Fruit fly (Drosophila melanogaster) whole organism, embryonic: Measurements from ENCODE around the gene CG6006.
A peak's percentile ranks its signal among the peaks of the same experiment; 100 is the strongest.

Experiments used
- Ada2b ChIP-seq: fragments of 200-800 bp; sonication (Bioruptor generic); IDR thresholded peaks from 2 replicates; pipeline ENCODE4 v1.3.6; 2022; ENCODE audit warnings: missing biosample characterization, missing genetic modification characterization
- Adf1 ChIP-seq: fragments of 200-800 bp; sonication (Bioruptor generic); IDR thresholded peaks from 2 replicates; pipeline ENCODE4 v1.3.6; 2022; ENCODE audit warnings: missing biosample characterization, missing genetic modification characterization
- Bgb ChIP-seq: fragments of 200-800 bp; sonication (Bioruptor generic); IDR thresholded peaks from 2 replicates; pipeline ENCODE4 v1.3.6; 2022; ENCODE audit warnings: missing biosample characterization, missing genetic modification characterization; ENCODE audit not compliant: partially characterized antibody
- CG12236 ChIP-seq: fragments of 200-800 bp; sonication (Bioruptor generic); optimal IDR thresholded peaks from 2 replicates; lab custom pipeline; 2016; ENCODE audit warnings: missing biosample characterization, missing genetic modification characterization
- CG13287 ChIP-seq: fragments of 200-800 bp; sonication (Bioruptor generic); IDR thresholded peaks from 2 replicates; pipeline ENCODE4 v1.3.6; 2022; ENCODE audit warnings: missing biosample characterization, missing genetic modification characterization; ENCODE audit not compliant: partially characterized antibody
- CG14667 ChIP-seq: fragments of 200-800 bp; sonication (Bioruptor generic); IDR thresholded peaks from 2 replicates; pipeline ENCODE4 v1.3.6; 2022; ENCODE audit warnings: missing biosample characterization, missing genetic modification characterization
- CG16779 ChIP-seq: fragments of 200-800 bp; sonication (Bioruptor generic); IDR thresholded peaks from 2 replicates; pipeline ENCODE4 v1.3.6; 2022; ENCODE audit warnings: missing biosample characterization, missing genetic modification characterization
- CG17186 ChIP-seq: fragments of 200-800 bp; sonication (Bioruptor generic); optimal IDR thresholded peaks from 3 replicates; lab custom pipeline; 2017; ENCODE audit warnings: missing biosample characterization, missing genetic modification reagents, missing genetic modification characterization
- CG2678 ChIP-seq: fragments of 200-800 bp; sonication (Bioruptor generic); optimal IDR thresholded peaks from 3 replicates; lab custom pipeline; 2019; ENCODE audit warnings: missing biosample characterization, mild to moderate bottlenecking, missing genetic modification characterization, moderate library complexity
- CG31441 ChIP-seq: fragments of 200-800 bp; sonication (Bioruptor generic); IDR thresholded peaks from 2 replicates; pipeline ENCODE4 v1.3.6; 2022; ENCODE audit warnings: missing biosample characterization, missing genetic modification characterization
- CG32532 ChIP-seq: fragments of 200-800 bp; sonication (Bioruptor generic); IDR thresholded peaks from 2 replicates; pipeline ENCODE4 v1.3.6; 2022; ENCODE audit warnings: missing biosample characterization, missing genetic modification characterization
- CG3407 ChIP-seq: fragments of 200-800 bp; sonication (Bioruptor generic); optimal IDR thresholded peaks from 2 replicates; lab custom pipeline; 2018; ENCODE audit warnings: missing biosample characterization, mild to moderate bottlenecking, missing genetic modification characterization
- CG34376 ChIP-seq: fragments of 200-800 bp; sonication (Bioruptor generic); optimal IDR thresholded peaks from 2 replicates; lab custom pipeline; 2018; ENCODE audit warnings: missing biosample characterization, mild to moderate bottlenecking, missing genetic modification characterization
- CG5180 ChIP-seq: fragments of 200-800 bp; sonication (Bioruptor generic); optimal IDR thresholded peaks from 3 replicates; lab custom pipeline; 2017; ENCODE audit warnings: missing biosample characterization, missing genetic modification characterization, mild to moderate bottlenecking, moderate library complexity, missing genetic modification reagents
- CG8388 ChIP-seq: fragments of 200-800 bp; sonication (Bioruptor generic); optimal IDR thresholded peaks from 2 replicates; lab custom pipeline; 2019; ENCODE audit warnings: missing biosample characterization, mild to moderate bottlenecking, missing genetic modification characterization, moderate library complexity
- CG8478 ChIP-seq: fragments of >200 bp; optimal IDR thresholded peaks from 2 replicates; lab custom pipeline; 2018
- CG9817 ChIP-seq: fragments of 200-800 bp; sonication (Bioruptor generic); optimal IDR thresholded peaks from 2 replicates; lab custom pipeline; 2018; ENCODE audit warnings: missing biosample characterization, mild to moderate bottlenecking, missing genetic modification characterization, moderate library complexity
- Dll ChIP-seq: fragments of 200-800 bp; sonication (Bioruptor generic); IDR thresholded peaks from 4 replicates; pipeline ENCODE4 v1.3.6; 2022; ENCODE audit warnings: missing biosample characterization, missing genetic modification characterization; ENCODE audit not compliant: partially characterized antibody
- Eip74EF ChIP-seq, 2 experiments: fragments of 200-800 bp in 1 of 2; fragments of >200 bp in 1 of 2; sonication (Bioruptor generic) in 1 of 2; optimal IDR thresholded peaks; 2 replicates each; lab custom pipeline; 2017 to 2019; ENCODE audit warnings: missing biosample characterization in 2 of 2, missing genetic modification characterization in 2 of 2, mild to moderate bottlenecking in 1 of 2, moderate library complexity in 1 of 2
- Gsc ChIP-seq: fragments of 200-800 bp; sonication (Bioruptor generic); IDR thresholded peaks from 2 replicates; pipeline ENCODE4 v1.3.6; 2022; ENCODE audit warnings: missing biosample characterization, missing genetic modification characterization
- MBD-R2 ChIP-seq: fragments of 200-800 bp; sonication (Bioruptor generic); IDR thresholded peaks from 2 replicates; pipeline ENCODE4 v1.3.6; 2022; ENCODE audit warnings: missing biosample characterization, missing genetic modification characterization
- Mad ChIP-seq: fragments of 200-800 bp; sonication (Bioruptor generic); optimal IDR thresholded peaks from 2 replicates; lab custom pipeline; 2016; ENCODE audit warnings: missing biosample characterization, missing genetic modification characterization
- chm ChIP-seq: fragments of 200-800 bp; sonication (Bioruptor generic); IDR thresholded peaks from 2 replicates; pipeline ENCODE4 v1.3.6; 2022; ENCODE audit warnings: missing biosample characterization, missing genetic modification characterization
- corto ChIP-seq: fragments of 200-800 bp; sonication (Bioruptor generic); optimal IDR thresholded peaks from 2 replicates; lab custom pipeline; 2016; ENCODE audit warnings: missing biosample characterization, mild to moderate bottlenecking, missing genetic modification characterization, moderate library complexity
- disco-r ChIP-seq: fragments of 200-800 bp; sonication (Bioruptor generic); optimal IDR thresholded peaks from 2 replicates; lab custom pipeline; 2016; ENCODE audit warnings: missing biosample characterization, missing genetic modification characterization
- gce ChIP-seq: fragments of 200-800 bp; sonication (Bioruptor generic); IDR thresholded peaks from 3 replicates; pipeline ENCODE4 v1.3.6; 2022; ENCODE audit warnings: missing biosample characterization, missing genetic modification characterization
- hbn ChIP-seq: fragments of 200-800 bp; sonication (Bioruptor generic); IDR thresholded peaks from 2 replicates; pipeline ENCODE4 v1.3.6; 2022; ENCODE audit warnings: missing biosample characterization, missing genetic modification characterization; ENCODE audit not compliant: partially characterized antibody
- hkb ChIP-seq, 2 experiments: fragments of 200-800 bp in 1 of 2; fragments of >200 bp in 1 of 2; sonication (Bioruptor generic) in 1 of 2; IDR thresholded peaks in 1 of 2; optimal IDR thresholded peaks in 1 of 2; 2 replicates each; pipeline versions ENCODE4 v1.3.6 to Lab custom; 2017 to 2022; ENCODE audit warnings: missing biosample characterization in 1 of 2, missing genetic modification characterization in 1 of 2
- jigr1 ChIP-seq: fragments of 200-800 bp; sonication (Bioruptor generic); IDR thresholded peaks from 3 replicates; pipeline ENCODE4 v1.3.6; 2022; ENCODE audit warnings: missing biosample characterization, missing genetic modification characterization
- nom ChIP-seq: fragments of 200-800 bp; sonication (Bioruptor generic); optimal IDR thresholded peaks from 2 replicates; lab custom pipeline; 2017; ENCODE audit warnings: missing biosample characterization, missing genetic modification characterization, mild to moderate bottlenecking, moderate library complexity, missing genetic modification reagents
- psq ChIP-seq: fragments of 200-800 bp; sonication (Bioruptor generic); optimal IDR thresholded peaks from 2 replicates; lab custom pipeline; 2017; ENCODE audit warnings: missing biosample characterization, missing genetic modification characterization
- rib ChIP-seq: fragments of 200-800 bp; sonication (Bioruptor generic); IDR thresholded peaks from 2 replicates; pipeline ENCODE4 v1.3.6; 2022; ENCODE audit warnings: missing biosample characterization, missing genetic modification characterization
- tna ChIP-seq: fragments of 200-800 bp; sonication (Bioruptor generic); IDR thresholded peaks from 2 replicates; pipeline ENCODE4 v1.3.6; 2022; ENCODE audit warnings: missing biosample characterization, missing genetic modification characterization; ENCODE audit not compliant: partially characterized antibody
- trem ChIP-seq: fragments of 200-800 bp; optimal IDR thresholded peaks from 3 replicates; lab custom pipeline; 2019; ENCODE audit warnings: missing biosample characterization, mild to moderate bottlenecking, missing genetic modification characterization, moderate library complexity
- ttk ChIP-seq: fragments of 200-800 bp; sonication (Bioruptor generic); IDR thresholded peaks from 2 replicates; pipeline ENCODE4 v2.1.2; 2022; ENCODE audit warnings: missing biosample characterization, missing genetic modification characterization
- twi ChIP-seq: fragments of 200-800 bp; optimal IDR thresholded peaks from 2 replicates; lab custom pipeline; 2019; ENCODE audit warnings: missing biosample characterization, mild to moderate bottlenecking, missing genetic modification characterization, moderate library complexity
- tx ChIP-seq: fragments of 200-800 bp; sonication (Bioruptor generic); optimal IDR thresholded peaks from 2 replicates; lab custom pipeline; 2016; ENCODE audit warnings: missing biosample characterization, missing genetic modification characterization

The CG6006 gene

DNA sequence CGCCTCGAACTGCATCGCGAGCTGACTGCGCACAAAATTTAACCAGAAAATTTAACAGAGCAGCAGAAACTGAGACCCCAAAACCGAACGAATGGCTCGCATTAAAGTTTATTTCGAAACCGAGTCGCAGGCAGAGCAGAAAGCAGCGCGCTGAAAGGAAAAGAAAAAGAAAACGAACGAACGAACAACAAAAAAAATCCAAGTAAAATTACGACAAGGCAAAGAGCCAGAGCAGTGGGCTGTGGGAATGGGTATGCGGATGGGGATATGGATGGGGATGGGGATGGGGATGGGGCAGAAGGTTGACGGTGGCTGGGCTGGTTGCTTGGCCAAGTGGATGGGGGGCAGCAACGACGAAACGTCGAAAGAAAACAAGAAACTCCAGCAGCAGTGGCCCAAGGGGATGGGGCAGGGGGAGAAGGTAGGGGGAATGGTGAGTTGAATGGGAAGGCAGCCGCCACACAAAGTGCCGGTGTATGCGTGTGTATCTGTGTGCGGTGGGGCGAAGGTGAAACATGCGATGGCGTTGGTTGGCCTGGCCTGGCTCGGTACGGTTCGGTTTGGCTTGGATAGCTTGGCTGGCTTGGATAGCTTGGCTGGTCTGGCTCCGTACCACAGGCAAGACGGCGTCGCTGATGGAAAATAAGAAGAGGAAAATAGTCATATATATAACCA lies 53.5 kb downstream of the CG6006 start (continued):
- TF ChIP-seq CG12236 (GFP tag; lab: Kevin White, UChicago) (no peak), Ada2b (GFP tag; lab: Robert Waterston, UW) (no peak; the same call in 1 of the 2 replicates), disco-r (GFP tag; lab: Kevin White, UChicago) (no peak), jigr1 (GFP tag; lab: Robert Waterston, UW) (no peak), chm (GFP tag; lab: Robert Waterston, UW) (peak; percentile 57), twi (tag; lab: Kevin White, UChicago) (no peak), Bgb (GFP tag; lab: Robert Waterston, UW) (peak; percentile 25; the same call in 1 of the 2 replicates), Gsc (no peak), CG16779 (GFP tag; lab: Robert Waterston, UW) (peak; percentile 67; the same call in 1 of the 2 replicates), tna (GFP tag; lab: Robert Waterston, UW) (peak; percentile 42; the same call in 1 of the 2 replicates), Mad (GFP tag; lab: Kevin White, UChicago) (no peak), trem (tag; lab: Kevin White, UChicago) (peak; percentile 4), MBD-R2 (0 out of 2 replicates have a peak, but pooled peaks have one; percentile 16), Dll (GFP tag; lab: Robert Waterston, UW) (no peak), corto (GFP tag; lab: Kevin White, UChicago) (peak; percentile 32), ttk (GFP tag; lab: Robert Waterston, UW) (peak; percentile 39; the same call in 1 of the 2 replicates), CG34376 (GFP tag; lab: Kevin White, UChicago) (peak; percentile 51), CG13287 (GFP tag; lab: Robert Waterston, UW) (peak; percentile 14; the same call in 1 of the 2 replicates), nom (peak; percentile 98), hkb (optimal IDR thresholded peaks at IDR 0.05; lab: Kevin White, UChicago) (no peak), hkb (GFP tag; IDR thresholded peaks at IDR 0.05; lab: Robert Waterston, UW) (no peak; the same call in 1 of the 2 replicates), CG9817 (tag; lab: Kevin White, UChicago) (no peak), CG32532 (GFP tag; lab: Robert Waterston, UW) (peak; percentile 59), CG8388 (GFP tag; lab: Kevin White, UChicago) (no peak), hbn (GFP tag; lab: Robert Waterston, UW) (no peak), CG8478 (lab: Kevin White, UChicago) (no peak), rib (GFP tag; lab: Robert Waterston, UW) (no peak), CG14667 (GFP tag; lab: Robert Waterston, UW) (no peak), CG31441 (no peak), gce (GFP tag; lab: Robert Waterston, UW) (peak; percentile 43; the same call in 1 of the 3 replicates), CG2678 (tag; lab: Kevin White, UChicago) (no peak), Eip74EF (GFP tag; optimal IDR thresholded peaks at IDR 0.05; lab: Kevin White, UChicago) (peak in 1 of 2 experiments; percentile 68), CG3407 (GFP tag; lab: Kevin White, UChicago) (no peak), CG5180 (peak; percentile 91), Adf1 (GFP tag; lab: Robert Waterston, UW) (peak; percentile 86), psq (GFP tag; lab: Kevin White, UChicago) (peak; percentile 72), tx (GFP tag; lab: Kevin White, UChicago) (no peak), CG17186 (GFP tag; lab: Kevin White, UChicago) (no peak)
- TF ChIP-seq, all 482 proteins: peak for 108
